Fruit fly (Drosophila melanogaster) whole organism, wandering third instar larva: ENCODE measurements around the gene Sec24CD.

Experiments
- Abd-B ChIP-seq: fragments of >200 bp; optimal IDR thresholded peaks from 2 replicates; lab custom pipeline; 2017; ENCODE audit warnings: missing biosample characterization, missing genetic modification characterization
- Myc ChIP-seq: fragments of >200 bp; optimal IDR thresholded peaks from 2 replicates; lab custom pipeline; 2017
- OdsH ChIP-seq: fragments of 200-800 bp; sonication (Bioruptor generic); optimal IDR thresholded peaks from 2 replicates; lab custom pipeline; 2016; ENCODE audit warnings: missing biosample characterization, mild to moderate bottlenecking, missing genetic modification characterization
- dmrt93B ChIP-seq: fragments of 200-800 bp; sonication (Bioruptor generic); optimal IDR thresholded peaks from 2 replicates; lab custom pipeline; 2018; ENCODE audit warnings: missing biosample characterization, mild to moderate bottlenecking, missing genetic modification characterization

dm6 chr2L:2240493-2240892 is 3.8 kb upstream of the Sec24CD start, which contains the start of gene Tengl1:
- no peak for TF ChIP-seq OdsH (GFP tag; lab: Kevin White, UChicago)
- no peak for TF ChIP-seq dmrt93B (GFP tag; lab: Kevin White, UChicago)
- TF ChIP-seq Myc = no peak
- TF ChIP-seq Abd-B (GFP tag; lab: Kevin White, UChicago) = no peak
